Worm (Caenorhabditis elegans) whole organism, early embryonic: Measurements from ENCODE around the gene F40G12.7.

Experiments used
- B0310.2 ChIP-seq: sonication (generic microtip); optimal IDR thresholded peaks from 2 replicates; lab custom pipeline; 2016; ENCODE audit warnings: mild to moderate bottlenecking, missing genetic modification characterization, missing compliant biosample characterization
- F13C5.2 ChIP-seq: sonication (generic microtip); optimal IDR thresholded peaks from 2 replicates; lab custom pipeline; 2017; ENCODE audit warnings: mild to moderate bottlenecking, missing genetic modification characterization, inconsistent platforms, missing compliant biosample characterization
- aly-1 ChIP-seq: sonication (generic microtip); optimal IDR thresholded peaks from 2 replicates; lab custom pipeline; 2016; ENCODE audit warnings: missing genetic modification characterization, missing compliant biosample characterization
- ama-1 ChIP-seq: fragments of 150-350 bp; optimal IDR thresholded peaks from 2 replicates; lab custom pipeline; 2014
- flt-1 ChIP-seq: fragments of 200-800 bp; sonication (Bioruptor generic); IDR thresholded peaks from 2 replicates; pipeline ENCODE4 v1.3.6; 2022; ENCODE audit warnings: missing genetic modification characterization, missing compliant biosample characterization
- hmbx-1 ChIP-seq: sonication (generic microtip); optimal IDR thresholded peaks from 2 replicates; lab custom pipeline; 2016; ENCODE audit warnings: mild to moderate bottlenecking, missing genetic modification characterization, missing compliant biosample characterization
- hnd-1 ChIP-seq: sonication (generic microtip); optimal IDR thresholded peaks from 2 replicates; lab custom pipeline; 2016; ENCODE audit warnings: missing genetic modification characterization, missing compliant biosample characterization
- pes-1 ChIP-seq: fragments of 200-800 bp; sonication (Bioruptor generic); IDR thresholded peaks from 2 replicates; pipeline ENCODE4 v1.3.6; 2022; ENCODE audit warnings: missing genetic modification reagents, missing genetic modification characterization, missing compliant biosample characterization
- scrt-1 ChIP-seq: fragments of 200-800 bp; sonication (Bioruptor generic); IDR thresholded peaks from 2 replicates; pipeline ENCODE4 v1.3.6; 2022; ENCODE audit warnings: missing genetic modification characterization, missing compliant biosample characterization
- sea-1 ChIP-seq: fragments of 200-800 bp; sonication (Bioruptor generic); conservative IDR thresholded peaks from 2 replicates; pipeline ENCODE4 v1.3.6; 2022; ENCODE audit warnings: missing genetic modification characterization, missing compliant biosample characterization
- tbx-11 ChIP-seq: fragments of 200-800 bp; sonication (Bioruptor generic); IDR thresholded peaks from 2 replicates; pipeline ENCODE4 v1.3.6; 2022; ENCODE audit warnings: missing genetic modification characterization, missing compliant biosample characterization
- tbx-37 ChIP-seq: fragments of 200-800 bp; sonication (Bioruptor generic); conservative IDR thresholded peaks from 2 replicates; pipeline ENCODE4 v1.3.6; 2022; ENCODE audit warnings: missing genetic modification reagents, missing genetic modification characterization, missing compliant biosample characterization
- tra-4 ChIP-seq: sonication (generic microtip); optimal IDR thresholded peaks from 2 replicates; lab custom pipeline; 2017; ENCODE audit warnings: missing genetic modification characterization, missing compliant biosample characterization

DNA sequence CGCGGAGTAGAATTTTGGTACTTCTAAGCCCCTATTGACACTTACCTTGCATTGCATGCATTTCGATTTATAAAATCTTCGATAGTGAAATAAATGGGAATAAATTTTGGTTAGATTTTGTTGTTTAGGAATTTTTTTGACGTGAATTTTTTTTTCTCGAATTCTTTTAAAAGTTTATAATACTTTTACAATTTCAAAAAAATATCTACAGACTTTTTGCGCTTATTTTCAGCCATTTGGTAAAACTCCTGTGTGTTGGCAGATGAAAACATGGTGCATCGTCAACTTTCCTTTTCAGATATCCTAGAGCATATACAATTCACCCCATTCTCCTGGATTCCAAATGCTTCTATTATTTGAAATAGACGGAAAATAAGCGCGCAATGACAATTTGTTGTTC, 16.3 kb downstream of the F40G12.7 start, which contains the start of gene F14D7.18:
- TF ChIP-seq ama-1 (lab: Kevin White, UChicago) (no peak), pes-1 (GFP tag; lab: Robert Waterston, UW) (no peak), tra-4 (tag; lab: Kevin White, UChicago) (no peak), tbx-11 (GFP tag; lab: Robert Waterston, UW) (no peak), hmbx-1 (tag; lab: Kevin White, UChicago) (no peak), F13C5.2 (tag; lab: Kevin White, UChicago) (no peak), aly-1 (no peak), scrt-1 (GFP tag; lab: Robert Waterston, UW) (no peak), sea-1 (GFP tag; lab: Robert Waterston, UW) (no peak), flt-1 (GFP tag; lab: Robert Waterston, UW) (no peak), B0310.2 (tag; lab: Kevin White, UChicago) (no peak), hnd-1 (tag; lab: Kevin White, UChicago) (no peak), tbx-37 (GFP tag; lab: Robert Waterston, UW) (no peak)
